Worm (Caenorhabditis elegans): ENCODE data around the gene T11F9.1.

DNA sequence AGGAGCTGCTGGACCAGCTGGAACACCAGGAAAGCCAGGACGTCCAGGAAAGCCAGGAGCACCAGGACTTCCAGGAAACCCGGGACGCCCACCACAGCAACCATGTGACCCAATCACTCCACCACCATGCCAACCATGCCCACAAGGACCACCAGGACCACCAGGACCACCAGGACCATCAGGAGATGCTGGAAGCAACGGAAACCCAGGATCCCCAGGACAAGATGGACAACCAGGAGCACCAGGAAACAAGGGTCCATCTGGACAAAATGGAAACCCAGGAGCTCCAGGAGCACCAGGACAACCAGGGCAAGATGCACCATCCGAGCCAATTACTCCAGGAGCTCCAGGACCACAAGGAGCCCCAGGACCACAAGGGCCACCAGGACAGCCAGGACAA lies 25.0 kb downstream of the T11F9.1 start:
- TF ChIP-seq med-1 (GFP tag; optimal IDR thresholded peaks at IDR 0.05; ENCODE audit: insufficient read depth) (no peak), T22C8.4 (GFP tag; IDR thresholded peaks at IDR 0.05) (no peak), tab-1 (GFP tag; IDR thresholded peaks at IDR 0.05) (no peak), klf-2 (GFP tag; conservative IDR thresholded peaks at IDR 0.05) (no peak)

Data from whole organism, midembryonic.